Fruit fly (Drosophila melanogaster) whole organism, wandering third instar larva: ENCODE results near the gene CG12017.
A peak's percentile ranks its signal among the peaks of the same experiment; 100 is the strongest.

Source experiments
- Abd-B ChIP-seq: fragments of >200 bp; optimal IDR thresholded peaks from 2 replicates; lab custom pipeline; 2017; ENCODE audit warnings: missing biosample characterization, missing genetic modification characterization
- CG32264 ChIP-seq: fragments of 200-800 bp; sonication (Bioruptor generic); optimal IDR thresholded peaks from 2 replicates; lab custom pipeline; 2016; ENCODE audit warnings: missing biosample characterization, missing genetic modification characterization
- CG9705 ChIP-seq: fragments of 200-800 bp; sonication (Bioruptor generic); optimal IDR thresholded peaks from 2 replicates; lab custom pipeline; 2018; ENCODE audit warnings: missing biosample characterization, mild to moderate bottlenecking, missing genetic modification characterization
- CrebA ChIP-seq: fragments of 200-800 bp; sonication (Bioruptor generic); optimal IDR thresholded peaks from 2 replicates; lab custom pipeline; 2016; ENCODE audit warnings: missing biosample characterization, mild to moderate bottlenecking, missing genetic modification characterization, borderline replicate concordance
- Dfd ChIP-seq: fragments of >200 bp; optimal IDR thresholded peaks from 2 replicates; lab custom pipeline; 2017; ENCODE audit warnings: missing biosample characterization, missing genetic modification characterization
- Dif ChIP-seq: fragments of 200-275, 200-300 bp; sonication (Bioruptor generic); optimal IDR thresholded peaks from 2 replicates; lab custom pipeline; 2018; ENCODE audit warnings: missing biosample characterization, missing genetic modification characterization; ENCODE audit not compliant: partially characterized antibody
- GATAd ChIP-seq: sonication (Bioruptor generic); optimal IDR thresholded peaks from 2 replicates; lab custom pipeline; 2016; ENCODE audit warnings: missing biosample characterization, missing genetic modification characterization
- HLH106 ChIP-seq: fragments of 200-800 bp; optimal IDR thresholded peaks from 3 replicates; lab custom pipeline; 2019; ENCODE audit warnings: missing biosample characterization, mild to moderate bottlenecking, missing genetic modification characterization, moderate library complexity
- Hnf4 ChIP-seq: fragments of 200-800 bp; sonication (Bioruptor generic); optimal IDR thresholded peaks from 2 replicates; lab custom pipeline; 2016; ENCODE audit warnings: missing biosample characterization, mild to moderate bottlenecking, missing genetic modification characterization
- Hr78 ChIP-seq: fragments of >200 bp; optimal IDR thresholded peaks from 2 replicates; lab custom pipeline; 2017; ENCODE audit warnings: missing biosample characterization, missing genetic modification characterization
- Hr83 ChIP-seq: fragments of 200-300 bp; sonication (Bioruptor generic); optimal IDR thresholded peaks from 2 replicates; lab custom pipeline; 2016; ENCODE audit warnings: missing biosample characterization, mild to moderate bottlenecking, missing genetic modification characterization, moderate library complexity; ENCODE audit not compliant: poor library complexity, severe bottlenecking
- Jra ChIP-seq: sonication (Bioruptor generic); optimal IDR thresholded peaks from 2 replicates; lab custom pipeline; 2016; ENCODE audit warnings: missing biosample characterization, missing genetic modification characterization
- Mio ChIP-seq: sonication (Bioruptor generic); optimal IDR thresholded peaks from 2 replicates; lab custom pipeline; 2016; ENCODE audit warnings: missing biosample characterization, missing genetic modification characterization
- Myc ChIP-seq: fragments of >200 bp; optimal IDR thresholded peaks from 2 replicates; lab custom pipeline; 2017
- N ChIP-seq: fragments of >200 bp; optimal IDR thresholded peaks from 2 replicates; lab custom pipeline; 2018; ENCODE audit warnings: missing biosample characterization, missing external identifiers, missing genetic modification characterization
- OdsH ChIP-seq: fragments of 200-800 bp; sonication (Bioruptor generic); optimal IDR thresholded peaks from 2 replicates; lab custom pipeline; 2016; ENCODE audit warnings: missing biosample characterization, mild to moderate bottlenecking, missing genetic modification characterization
- Rel ChIP-seq, 2 experiments: fragments of 200-800 bp; sonication (Bioruptor generic) in 1 of 2; optimal IDR thresholded peaks; 2 replicates in 1 of 2; 3 replicates in 1 of 2; lab custom pipeline; 2016 to 2019; ENCODE audit warnings: mild to moderate bottlenecking in 2 of 2, missing biosample characterization in 2 of 2, missing genetic modification characterization in 2 of 2, moderate library complexity in 1 of 2
- Sp1 ChIP-seq: fragments of 200-800 bp; sonication (Bioruptor generic); optimal IDR thresholded peaks from 3 replicates; lab custom pipeline; 2019; ENCODE audit warnings: missing biosample characterization, mild to moderate bottlenecking, missing genetic modification characterization, moderate library complexity
- Vsx2 ChIP-seq: fragments of 200-300, 225-300 bp; sonication (Bioruptor generic); optimal IDR thresholded peaks from 2 replicates; lab custom pipeline; 2018; ENCODE audit warnings: missing biosample characterization, missing genetic modification characterization; ENCODE audit not compliant: partially characterized antibody
- br ChIP-seq: fragments of 200-800 bp; sonication (Bioruptor generic); optimal IDR thresholded peaks from 2 replicates; lab custom pipeline; 2016; ENCODE audit warnings: missing biosample characterization, missing genetic modification characterization
- brk ChIP-seq: fragments of 200-800 bp; sonication (Bioruptor generic); optimal IDR thresholded peaks from 2 replicates; lab custom pipeline; 2016; ENCODE audit warnings: missing biosample characterization, mild to moderate bottlenecking, missing genetic modification characterization
- dl ChIP-seq, 2 experiments: fragments of 175-275, 200-275 bp in 1 of 2; fragments of 200-275 bp in 1 of 2; sonication (Bioruptor generic); optimal IDR thresholded peaks; lab custom pipeline; 2018; ENCODE audit warnings: mild to moderate bottlenecking in 2 of 2, missing biosample characterization in 2 of 2, missing genetic modification characterization in 2 of 2, moderate library complexity in 2 of 2; ENCODE audit not compliant: partially characterized antibody in 2 of 2, insufficient read depth in 1 of 2
- dmrt93B ChIP-seq: fragments of 200-800 bp; sonication (Bioruptor generic); optimal IDR thresholded peaks from 2 replicates; lab custom pipeline; 2018; ENCODE audit warnings: missing biosample characterization, mild to moderate bottlenecking, missing genetic modification characterization
- dsf ChIP-seq: sonication (Bioruptor generic); optimal IDR thresholded peaks from 2 replicates; lab custom pipeline; 2016; ENCODE audit warnings: missing biosample characterization, missing genetic modification characterization, borderline replicate concordance
- ey ChIP-seq: fragments of 200-800 bp; sonication (Bioruptor generic); optimal IDR thresholded peaks from 2 replicates; lab custom pipeline; 2016; ENCODE audit warnings: missing biosample characterization, missing genetic modification characterization
- foxo ChIP-seq, 2 experiments: fragments of 200-800 bp; sonication (Bioruptor generic); optimal IDR thresholded peaks; 2 replicates in 1 of 2; 3 replicates in 1 of 2; lab custom pipeline; 2016 to 2017; ENCODE audit warnings: missing biosample characterization in 2 of 2, missing genetic modification characterization in 2 of 2
- fru ChIP-seq: fragments of 200-800 bp; sonication (Bioruptor generic); optimal IDR thresholded peaks from 3 replicates; lab custom pipeline; 2016; ENCODE audit warnings: missing biosample characterization, mild to moderate bottlenecking, missing genetic modification characterization
- h ChIP-seq: fragments of 200-800 bp; sonication (Bioruptor generic); optimal IDR thresholded peaks from 3 replicates; lab custom pipeline; 2016; ENCODE audit warnings: missing biosample characterization, mild to moderate bottlenecking, missing genetic modification characterization
- jim ChIP-seq: fragments of 175-275, 200-325 bp; sonication (Bioruptor generic); optimal IDR thresholded peaks from 2 replicates; lab custom pipeline; 2016; ENCODE audit warnings: missing biosample characterization, mild to moderate bottlenecking, missing genetic modification characterization
- lola ChIP-seq: fragments of >200 bp; optimal IDR thresholded peaks from 2 replicates; lab custom pipeline; 2017; ENCODE audit warnings: missing biosample characterization, missing genetic modification characterization
- pan ChIP-seq: fragments of >200 bp; optimal IDR thresholded peaks from 2 replicates; lab custom pipeline; 2017
- psq ChIP-seq: fragments of 200-800 bp; sonication (Bioruptor generic); optimal IDR thresholded peaks from 3 replicates; lab custom pipeline; 2017; ENCODE audit warnings: missing biosample characterization, mild to moderate bottlenecking, missing genetic modification characterization, moderate library complexity
- rgr ChIP-seq: fragments of 200-800 bp; sonication (Bioruptor generic); optimal IDR thresholded peaks from 3 replicates; lab custom pipeline; 2016; ENCODE audit warnings: missing biosample characterization, mild to moderate bottlenecking, missing genetic modification characterization
- sage ChIP-seq: fragments of 200-800 bp; sonication (Bioruptor generic); optimal IDR thresholded peaks from 2 replicates; lab custom pipeline; 2016; ENCODE audit warnings: missing biosample characterization, mild to moderate bottlenecking, missing genetic modification characterization
- sv ChIP-seq: fragments of 200-800 bp; sonication (Bioruptor generic); optimal IDR thresholded peaks from 3 replicates; lab custom pipeline; 2016; ENCODE audit warnings: missing biosample characterization, missing genetic modification characterization
- tai ChIP-seq: sonication (Bioruptor generic); optimal IDR thresholded peaks from 2 replicates; lab custom pipeline; 2016; ENCODE audit warnings: missing biosample characterization, missing genetic modification characterization
- usp ChIP-seq: fragments of >200 bp; optimal IDR thresholded peaks from 2 replicates; lab custom pipeline; 2017; ENCODE audit warnings: missing biosample characterization, missing genetic modification characterization
- woc ChIP-seq: sonication (Bioruptor generic); optimal IDR thresholded peaks from 2 replicates; lab custom pipeline; 2016; ENCODE audit warnings: missing biosample characterization, mild to moderate bottlenecking, missing genetic modification characterization

Gene CG12017

DNA sequence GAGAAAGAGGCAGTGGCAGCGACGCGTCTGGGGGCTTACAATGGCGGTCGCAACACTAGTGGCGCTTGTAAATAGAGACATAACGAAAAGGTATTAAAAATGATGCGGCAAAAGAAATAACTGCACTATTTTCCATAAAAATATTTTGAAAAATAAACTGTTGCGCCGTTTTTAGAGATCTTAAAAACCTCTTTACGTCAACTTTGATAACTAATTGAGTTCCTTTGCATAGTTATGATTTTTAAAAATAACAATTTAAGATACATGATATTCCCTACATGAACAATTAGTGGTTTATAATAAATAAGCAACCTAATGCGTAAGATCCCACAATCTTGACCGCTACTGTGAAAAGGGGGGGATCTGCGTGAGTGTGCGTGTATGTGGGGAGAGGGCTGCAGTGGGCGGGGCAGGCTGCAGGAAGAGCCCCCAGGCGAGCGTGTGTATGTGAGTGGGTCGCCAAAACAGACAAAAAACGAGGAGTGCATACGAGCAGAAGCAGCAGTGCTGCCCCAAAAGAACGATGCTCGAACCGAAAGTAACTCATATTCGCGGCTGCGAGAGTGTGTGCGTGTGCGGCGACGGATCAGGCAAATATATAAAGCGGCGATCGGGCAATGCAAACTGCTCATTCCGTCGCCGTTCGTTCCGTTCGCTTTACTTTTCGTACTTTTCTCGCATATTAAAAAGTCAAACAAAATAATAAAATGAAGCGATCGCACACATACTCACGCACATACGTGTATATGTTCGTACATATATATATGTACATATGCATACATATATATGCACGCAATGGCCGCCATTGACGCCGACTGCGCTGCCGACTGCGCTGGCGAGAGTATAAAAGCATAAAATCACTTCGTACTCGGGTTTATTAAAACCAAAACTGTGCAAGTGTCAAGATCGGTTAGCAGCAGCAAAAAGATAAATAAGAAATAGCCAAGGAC is 31.1 kb upstream of the CG12017 start:
- TF ChIP-seq foxo (GFP tag; optimal IDR thresholded peaks at IDR 0.05; lab: Kevin White, UChicago) (peak; percentile 93 to 99), sage (GFP tag; lab: Kevin White, UChicago) (peak; percentile 95), dmrt93B (GFP tag; lab: Kevin White, UChicago) (peak; percentile 99), brk (peak; percentile 93), CG9705 (GFP tag; lab: Kevin White, UChicago) (peak; percentile 98), woc (GFP tag; lab: Kevin White, UChicago) (peak; percentile 99), dl (GFP tag; optimal IDR thresholded peaks at IDR 0.05; lab: Kevin White, UChicago; ENCODE audit: insufficient read depth in 1 of 2, partially characterized antibody in 2 of 2) (peak in 1 of 2 experiments; percentile 59), Dfd (GFP tag; lab: Kevin White, UChicago) (peak; percentile 97), Sp1 (GFP tag; lab: Kevin White, UChicago) (peak; percentile 99), Mio (GFP tag; lab: Kevin White, UChicago) (peak; percentile 86), h (GFP tag; lab: Kevin White, UChicago) (peak; percentile 99), Dif (GFP tag; lab: Kevin White, UChicago) (peak; percentile 53), br (GFP tag; lab: Kevin White, UChicago) (peak; percentile 98), Jra (GFP tag; lab: Kevin White, UChicago) (peak; percentile 95), HLH106 (tag; lab: Kevin White, UChicago) (peak; percentile 98), OdsH (GFP tag; lab: Kevin White, UChicago) (peak; percentile 99), rgr (GFP tag; lab: Kevin White, UChicago) (peak; percentile 99), Rel (GFP tag; optimal IDR thresholded peaks at IDR 0.05; lab: Kevin White, UChicago) (peak; percentile 95), Rel (tag; optimal IDR thresholded peaks at IDR 0.05; lab: Kevin White, UChicago) (peak; percentile 87), Hr78 (GFP tag; lab: Kevin White, UChicago) (no peak), usp (GFP tag; lab: Kevin White, UChicago) (no peak), tai (peak; percentile 95), CrebA (GFP tag; lab: Kevin White, UChicago) (peak; percentile 91), lola (no peak), CG32264 (GFP tag; lab: Kevin White, UChicago) (peak; percentile 96), fru (GFP tag; lab: Kevin White, UChicago) (peak; percentile 98), Vsx2 (GFP tag; lab: Kevin White, UChicago) (peak; percentile 39), sv (GFP tag; lab: Kevin White, UChicago) (peak; percentile 18), N (GFP tag; lab: Kevin White, UChicago) (peak; percentile 25), ey (GFP tag; lab: Kevin White, UChicago) (peak; percentile 99), psq (GFP tag; lab: Kevin White, UChicago) (peak; percentile 98), Hnf4 (GFP tag; lab: Kevin White, UChicago) (peak; percentile 92), Myc (no peak), Hr83 (GFP tag; lab: Kevin White, UChicago) (peak; percentile 96), Abd-B (no peak), pan (no peak), dsf (GFP tag; lab: Kevin White, UChicago) (peak; percentile 92), jim (GFP tag; lab: Kevin White, UChicago) (peak; percentile 99), GATAd (GFP tag; lab: Kevin White, UChicago) (peak; percentile 89)

DNA sequence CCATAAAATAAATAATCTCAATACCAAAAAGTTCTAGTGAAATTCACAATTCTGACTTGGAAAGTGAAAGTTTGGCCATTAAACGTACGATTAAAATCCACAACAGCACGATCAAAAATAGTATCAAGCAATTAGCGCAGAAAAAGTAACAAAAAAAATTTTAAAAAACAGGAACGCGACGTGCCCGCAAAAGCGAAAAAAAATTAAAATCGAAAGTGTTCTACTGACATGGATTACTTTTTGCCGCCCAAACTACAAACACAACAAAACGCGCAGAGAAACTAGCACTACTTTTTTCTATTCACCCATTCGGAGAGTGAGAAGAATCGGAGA is 30.4 kb upstream of the CG12017 start:
- TF ChIP-seq HLH106 (tag; lab: Kevin White, UChicago) (no peak), Sp1 (GFP tag; lab: Kevin White, UChicago) (no peak), usp (GFP tag; lab: Kevin White, UChicago) (no peak), Hr83 (GFP tag; lab: Kevin White, UChicago) (peak; percentile 82), Dfd (GFP tag; lab: Kevin White, UChicago) (no peak), jim (GFP tag; lab: Kevin White, UChicago) (no peak), sv (GFP tag; lab: Kevin White, UChicago) (no peak)
